Worm (Caenorhabditis elegans) whole organism, late embryonic: Measurements from ENCODE around the gene lido-13.

Experiments
- ama-1 ChIP-seq: fragments of 150-350 bp; optimal IDR thresholded peaks from 2 replicates; lab custom pipeline; 2014
- dve-1 ChIP-seq: sonication (generic microtip); optimal IDR thresholded peaks from 2 replicates; lab custom pipeline; 2017; ENCODE audit warnings: antibody characterized with exemption, mild to moderate bottlenecking, missing genetic modification characterization, missing compliant biosample characterization
- ets-4 ChIP-seq: sonication (generic microtip); optimal IDR thresholded peaks from 2 replicates; lab custom pipeline; 2016; ENCODE audit warnings: missing genetic modification characterization, missing compliant biosample characterization
- fkh-10 ChIP-seq: fragments of 150-350 bp; optimal IDR thresholded peaks from 2 replicates; lab custom pipeline; 2014; ENCODE audit warnings: missing biosample characterization, missing genetic modification reagents, missing genetic modification characterization
- nfya-1 ChIP-seq: sonication (generic microtip); optimal IDR thresholded peaks from 2 replicates; lab custom pipeline; 2017; ENCODE audit warnings: missing genetic modification characterization, mild to moderate bottlenecking, missing compliant biosample characterization, antibody characterized with exemption, moderate library complexity
- nhr-11 ChIP-seq: fragments of 150-350 bp; optimal IDR thresholded peaks from 2 replicates; lab custom pipeline; 2014; ENCODE audit warnings: missing biosample characterization, missing genetic modification characterization
- npax-4 ChIP-seq: sonication (generic microtip); optimal IDR thresholded peaks from 2 replicates; lab custom pipeline; 2016; ENCODE audit warnings: missing genetic modification characterization, missing compliant biosample characterization

DNA sequence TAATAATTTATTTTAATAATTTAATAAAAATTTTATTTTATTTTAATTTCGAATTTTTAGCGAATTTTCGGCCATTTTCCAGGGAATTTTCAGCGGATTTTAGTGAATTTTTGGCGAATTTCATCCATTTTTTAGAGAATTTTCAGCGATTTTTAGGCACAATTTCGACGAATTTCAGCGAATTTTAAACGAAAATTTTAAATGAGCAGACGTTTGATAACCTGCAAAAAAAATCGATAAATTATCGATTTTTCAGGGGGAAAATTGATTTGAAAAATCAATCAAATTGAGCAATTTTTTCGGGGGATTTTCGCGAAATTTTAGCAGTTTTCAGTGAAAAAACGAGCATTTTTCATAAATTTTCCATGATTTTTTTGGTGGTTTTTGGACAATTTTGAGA lies 14.5 kb upstream of the lido-13 start:
- TF ChIP-seq npax-4 (tag; lab: Kevin White, UChicago) (no peak), fkh-10 (no peak), ama-1 (lab: Kevin White, UChicago) (no peak), dve-1 (no peak), nhr-11 (tag; lab: Kevin White, UChicago) (no peak), nfya-1 (tag; lab: Kevin White, UChicago) (no peak), ets-4 (tag; lab: Kevin White, UChicago) (no peak)
